Worm (Caenorhabditis elegans) whole organism, L1 larva: ENCODE results near the gene F49H6.15.

Experiments
- ama-1 ChIP-seq: fragments of 150-350 bp; optimal IDR thresholded peaks from 2 replicates; lab custom pipeline; 2014
- ceh-82 ChIP-seq, 3 experiments: fragments of 150-350 bp in 1 of 3; sonication (generic microtip) in 2 of 3; optimal IDR thresholded peaks; 2 replicates each; lab custom pipeline; 2014 to 2017; ENCODE audit warnings: missing biosample characterization in 3 of 3, missing genetic modification characterization in 3 of 3
- ces-1 ChIP-seq: fragments of 150-350 bp; optimal IDR thresholded peaks from 2 replicates; lab custom pipeline; 2014; ENCODE audit warnings: missing biosample characterization, missing genetic modification reagents, missing genetic modification characterization
- efl-1 ChIP-seq, 4 experiments: fragments of 150-350 bp; optimal IDR thresholded peaks in 3 of 4; peaks in 1 of 4; 1 replicate in 1 of 4; 2 replicates in 3 of 4; lab custom pipeline; 2014; ENCODE audit warnings: missing biosample characterization in 2 of 4, missing genetic modification characterization in 2 of 4, missing genetic modification reagents in 2 of 4
- elt-3 ChIP-seq, 6 experiments: fragments of 150-350 bp in 1 of 6; sonication (generic microtip); optimal IDR thresholded peaks; 2 replicates each; lab custom pipeline; 2017 to 2018; ENCODE audit warnings: missing biosample characterization in 6 of 6, missing genetic modification characterization in 6 of 6, inconsistent platforms in 1 of 6
- fos-1 ChIP-seq: fragments of 150-350 bp; optimal IDR thresholded peaks from 2 replicates; lab custom pipeline; 2014; ENCODE audit warnings: missing biosample characterization, missing genetic modification characterization
- jun-1 ChIP-seq: fragments of 150-350 bp; optimal IDR thresholded peaks from 2 replicates; lab custom pipeline; 2014; ENCODE audit warnings: missing biosample characterization, missing genetic modification reagents, missing genetic modification characterization
- lin-13 ChIP-seq: fragments of 150-350 bp; optimal IDR thresholded peaks from 2 replicates; lab custom pipeline; 2014; ENCODE audit warnings: missing biosample characterization, missing genetic modification reagents, missing genetic modification characterization
- nhr-12 ChIP-seq: sonication (generic microtip); optimal IDR thresholded peaks from 2 replicates; lab custom pipeline; 2017; ENCODE audit warnings: missing biosample characterization, missing genetic modification characterization
- nhr-71 ChIP-seq: sonication (generic microtip); optimal IDR thresholded peaks from 2 replicates; lab custom pipeline; 2016; ENCODE audit warnings: mild to moderate bottlenecking, missing genetic modification characterization, moderate library complexity, missing compliant biosample characterization
- nhr-77 ChIP-seq: fragments of 150-350 bp; optimal IDR thresholded peaks from 2 replicates; lab custom pipeline; 2014; ENCODE audit warnings: missing biosample characterization, missing genetic modification characterization
- snu-23 ChIP-seq: sonication (generic microtip); optimal IDR thresholded peaks from 2 replicates; lab custom pipeline; 2016; ENCODE audit warnings: missing genetic modification characterization, missing compliant biosample characterization

DNA sequence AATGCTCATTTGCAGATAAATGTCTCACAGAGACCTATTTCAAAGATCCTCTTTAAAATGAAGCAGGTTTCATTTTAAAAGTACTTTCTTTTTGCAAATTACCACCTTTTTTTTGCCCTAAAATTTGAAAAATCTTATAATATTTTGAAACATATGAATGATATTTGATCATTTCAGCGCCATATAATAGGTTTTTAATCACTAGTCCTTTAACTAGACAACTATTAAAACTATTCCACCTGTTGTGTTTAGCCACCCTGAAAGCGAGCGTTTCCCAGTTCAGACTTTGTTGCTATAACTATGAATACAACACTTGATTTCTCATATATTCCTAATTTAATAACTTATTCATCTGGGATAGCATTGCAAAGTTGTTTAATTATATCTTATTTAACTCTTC is 34.5 kb downstream of the F49H6.15 start, which contains the start of gene srz-95:
- TF ChIP-seq nhr-12 = no peak
- TF ChIP-seq nhr-71 = no peak
- TF ChIP-seq ceh-82 (tag; optimal IDR thresholded peaks at IDR 0.05; lab: Kevin White, UChicago) = no peak
- no peak for TF ChIP-seq ama-1 (lab: Kevin White, UChicago)
- TF ChIP-seq lin-13 (GFP tag; lab: Kevin White, UChicago) = no peak
- TF ChIP-seq fos-1 (tag; lab: Kevin White, UChicago) = no peak
- no peak for TF ChIP-seq snu-23
- TF ChIP-seq elt-3 (tag; optimal IDR thresholded peaks at IDR 0.05; lab: Kevin White, UChicago) = no peak
- TF ChIP-seq ces-1 (GFP tag; lab: Kevin White, UChicago) = no peak
- TF ChIP-seq efl-1 (optimal IDR thresholded peaks at IDR 0.05; lab: Kevin White, UChicago) = no peak
- TF ChIP-seq efl-1 (GFP tag; optimal IDR thresholded peaks at IDR 0.05 in 1 of 2; lab: Kevin White, UChicago) = no peak
- TF ChIP-seq jun-1 (tag; lab: Kevin White, UChicago) = no peak
- TF ChIP-seq nhr-77 (tag; lab: Kevin White, UChicago) = no peak
